Worm (Caenorhabditis elegans): ENCODE data around the gene K10D2.8.

ce11 chrIII:5208992-5209391 lies 20.5 kb downstream of the K10D2.8 start, which contains the start of gene syx-16:
- TF ChIP-seq nhr-23 (tag; optimal IDR thresholded peaks at IDR 0.05), result no peak
- TF ChIP-seq tbx-2 (tag; optimal IDR thresholded peaks at IDR 0.05), result no peak
- TF ChIP-seq snpc-4 (tag; optimal IDR thresholded peaks at IDR 0.05), result no peak
- TF ChIP-seq ama-1 (optimal IDR thresholded peaks at IDR 0.05), result no peak
- no peak for TF ChIP-seq ceh-82 (tag; optimal IDR thresholded peaks at IDR 0.05)
- TF ChIP-seq unc-39 (tag; optimal IDR thresholded peaks at IDR 0.05), result no peak
- no peak for TF ChIP-seq ceh-9 (tag; optimal IDR thresholded peaks at IDR 0.05)
- no peak for TF ChIP-seq elt-2 (tag; optimal IDR thresholded peaks at IDR 0.05)
- TF ChIP-seq nhr-12 (tag; optimal IDR thresholded peaks at IDR 0.05), result no peak
- no peak for TF ChIP-seq aly-2 (tag; optimal IDR thresholded peaks at IDR 0.05)
- TF ChIP-seq egl-27 (tag; optimal IDR thresholded peaks at IDR 0.05), result no peak
